Worm (Caenorhabditis elegans) whole organism, midembryonic: ENCODE measurements around the gene K01D12.9.

ENCODE experiments used
- T22C8.4 ChIP-seq: fragments of 200-800 bp; sonication (Bioruptor generic); IDR thresholded peaks from 2 replicates; pipeline ENCODE4 v1.3.6; 2022; ENCODE audit warnings: missing genetic modification characterization, missing compliant biosample characterization
- cog-1 ChIP-seq: sonication (generic microtip); optimal IDR thresholded peaks from 2 replicates; lab custom pipeline; 2016; ENCODE audit warnings: missing genetic modification characterization, missing compliant biosample characterization
- flt-1 ChIP-seq: fragments of 200-800 bp; sonication (Bioruptor generic); IDR thresholded peaks from 2 replicates; pipeline ENCODE4 v1.3.6; 2022; ENCODE audit warnings: missing genetic modification characterization, missing compliant biosample characterization
- klf-2 ChIP-seq: fragments of 200-800 bp; sonication (Bioruptor generic); conservative IDR thresholded peaks from 2 replicates; pipeline ENCODE4 v1.3.6; 2022; ENCODE audit warnings: missing genetic modification reagents, missing genetic modification characterization, missing compliant biosample characterization
- med-1 ChIP-seq: sonication (generic microtip); optimal IDR thresholded peaks from 2 replicates; lab custom pipeline; 2017; ENCODE audit warnings: missing genetic modification characterization, mild to moderate bottlenecking, missing compliant biosample characterization, antibody characterized with exemption, missing genetic modification reagents; ENCODE audit not compliant: insufficient read depth
- ref-1 ChIP-seq: fragments of 200-800 bp; sonication (Bioruptor generic); conservative IDR thresholded peaks from 2 replicates; pipeline ENCODE4 v1.3.6; 2022; ENCODE audit warnings: missing genetic modification reagents, missing genetic modification characterization, missing compliant biosample characterization
- tab-1 ChIP-seq: fragments of 200-800 bp; sonication (Bioruptor generic); IDR thresholded peaks from 2 replicates; pipeline ENCODE4 v1.3.6; 2022; ENCODE audit warnings: missing genetic modification characterization, missing compliant biosample characterization
- ztf-23 ChIP-seq: fragments of 200-800 bp; sonication (Bioruptor generic); IDR thresholded peaks from 2 replicates; pipeline ENCODE4 v1.3.6; 2022; ENCODE audit warnings: missing genetic modification reagents, missing genetic modification characterization, missing compliant biosample characterization
- ztf-29 ChIP-seq: fragments of 200-800 bp; sonication (Bioruptor generic); IDR thresholded peaks from 2 replicates; pipeline ENCODE4 v1.3.6; 2022; ENCODE audit warnings: missing genetic modification reagents, missing genetic modification characterization, missing compliant biosample characterization

K01D12.9 gene

DNA sequence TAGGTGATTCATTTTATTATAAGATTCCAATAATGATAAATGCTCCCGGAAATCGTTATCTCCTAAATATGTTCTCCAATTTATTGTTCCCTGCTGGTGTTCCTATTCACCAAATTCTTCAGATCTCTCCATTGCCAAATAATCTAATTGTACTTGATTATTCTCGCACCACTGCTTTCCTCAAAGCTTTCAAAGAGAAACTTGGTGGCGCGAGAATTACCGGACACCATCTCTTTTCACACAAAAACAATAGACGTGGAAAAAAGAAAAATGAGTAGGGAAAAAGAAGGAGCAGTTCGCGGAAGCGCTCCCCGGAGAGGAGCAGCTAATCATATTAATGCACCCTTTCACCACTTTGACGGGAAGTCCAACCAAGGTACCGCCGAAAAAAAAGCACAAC is 16.9 kb upstream of the K01D12.9 start:
- TF ChIP-seq T22C8.4 (GFP tag; lab: Robert Waterston, UW) (no peak), tab-1 (GFP tag; lab: Robert Waterston, UW) (no peak), med-1 (GFP tag; lab: Kevin White, UChicago) (no peak), flt-1 (GFP tag; lab: Robert Waterston, UW) (no peak), ztf-29 (no peak), ztf-23 (GFP tag; lab: Robert Waterston, UW) (no peak), cog-1 (tag; lab: Kevin White, UChicago) (no peak), ref-1 (GFP tag; lab: Robert Waterston, UW) (no peak), klf-2 (GFP tag; lab: Robert Waterston, UW) (no peak)

DNA sequence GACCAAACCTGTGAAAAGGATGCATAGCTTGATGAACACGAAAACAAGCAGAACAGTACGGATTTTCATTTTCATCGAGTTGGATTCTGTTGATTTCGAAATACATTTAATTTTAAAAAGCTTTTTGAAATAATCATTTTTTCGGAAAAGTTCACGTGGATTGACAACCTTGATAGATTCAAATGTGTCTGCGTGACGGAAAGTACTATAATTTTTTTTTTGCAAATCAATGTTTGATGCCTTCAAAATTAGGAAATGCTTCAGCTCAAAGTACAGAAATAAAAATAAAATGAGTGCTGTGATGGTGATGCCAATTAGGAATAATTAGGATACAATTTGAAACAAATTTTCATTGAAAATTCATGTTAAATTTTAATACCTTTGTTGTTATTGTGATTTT is 16.4 kb upstream of the K01D12.9 start, which contains the start of gene C54D10.4:
C54D10.4 (minus strand) TSS at position 101 of the 400 bp plus-strand sequence.
- TF ChIP-seq klf-2 (GFP tag; lab: Robert Waterston, UW) (no peak), ref-1 (GFP tag; lab: Robert Waterston, UW) (no peak), med-1 (GFP tag; lab: Kevin White, UChicago) (no peak), tab-1 (GFP tag; lab: Robert Waterston, UW) (no peak), cog-1 (tag; lab: Kevin White, UChicago) (no peak), flt-1 (GFP tag; lab: Robert Waterston, UW) (no peak), T22C8.4 (GFP tag; lab: Robert Waterston, UW) (no peak), ztf-29 (no peak), ztf-23 (GFP tag; lab: Robert Waterston, UW) (no peak)

- no peak for TF ChIP-seq med-1 (GFP tag; lab: Kevin White, UChicago)
- TF ChIP-seq tab-1 (GFP tag; lab: Robert Waterston, UW), result no peak
- TF ChIP-seq flt-1 (GFP tag; lab: Robert Waterston, UW), result no peak
- TF ChIP-seq ztf-29, result no peak
- TF ChIP-seq cog-1 (tag; lab: Kevin White, UChicago), result no peak
- no peak for TF ChIP-seq klf-2 (GFP tag; lab: Robert Waterston, UW)
- no peak for TF ChIP-seq ztf-23 (GFP tag; lab: Robert Waterston, UW)
- no peak for TF ChIP-seq ref-1 (GFP tag; lab: Robert Waterston, UW)
- TF ChIP-seq T22C8.4 (GFP tag; lab: Robert Waterston, UW), result no peak
These were observed 13.8 kb upstream of the K01D12.9 start, which contains the start of gene C54D10.3 for ce11 chrV:12418292-12418691. Gene C54D10.3, plus strand, starts transcription at chrV:12418592.

DNA sequence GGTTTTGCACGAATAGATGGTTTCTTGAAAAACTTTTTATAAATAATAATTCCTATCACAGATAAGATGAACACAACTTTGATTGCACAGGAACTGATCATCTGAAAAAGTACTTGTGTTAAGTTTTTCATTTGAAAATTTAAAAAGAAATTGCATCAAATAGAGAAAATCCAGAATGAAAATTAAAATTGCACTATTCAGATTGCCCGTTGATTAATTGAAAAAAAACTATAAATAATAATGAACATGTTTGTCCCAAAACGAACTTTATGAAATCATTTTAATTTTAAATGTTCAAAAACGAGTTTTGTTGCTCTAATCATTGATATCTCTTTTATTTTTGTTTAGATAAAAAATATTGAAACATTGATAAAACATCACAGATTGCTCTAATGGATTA is 12.8 kb upstream of the K01D12.9 start, which contains the start of gene cdr-3:
cdr-3 (minus strand) TSS at position 101 of the 400 bp plus-strand sequence.
- TF ChIP-seq cog-1 (tag; lab: Kevin White, UChicago), result no peak
- TF ChIP-seq ztf-23 (GFP tag; lab: Robert Waterston, UW), result no peak
- TF ChIP-seq tab-1 (GFP tag; lab: Robert Waterston, UW), result no peak
- TF ChIP-seq T22C8.4 (GFP tag; lab: Robert Waterston, UW), result no peak
- no peak for TF ChIP-seq klf-2 (GFP tag; lab: Robert Waterston, UW)
- no peak for TF ChIP-seq ref-1 (GFP tag; lab: Robert Waterston, UW)
- TF ChIP-seq flt-1 (GFP tag; lab: Robert Waterston, UW), result no peak

DNA sequence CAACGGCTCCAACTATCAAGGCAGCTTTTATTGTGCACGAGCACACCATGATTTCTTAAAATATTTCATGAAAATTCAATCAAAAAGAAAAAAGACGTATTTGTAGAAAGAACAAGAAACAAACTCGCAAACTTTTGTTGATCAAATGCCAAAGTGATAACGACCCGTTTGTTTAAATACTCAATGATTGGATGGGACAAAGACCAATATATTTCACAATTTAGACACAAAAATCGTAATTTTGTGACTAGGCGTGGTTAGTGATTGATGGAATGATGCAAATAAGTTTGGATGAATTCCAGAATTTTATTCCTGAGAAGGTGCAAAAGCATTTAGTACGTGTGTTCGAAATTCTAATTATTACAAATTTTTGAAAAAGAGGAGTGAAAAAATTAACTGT is 11.2 kb upstream of the K01D12.9 start, which contains the start of gene cdr-2:
cdr-2 (minus strand) TSS at position 54 of the 400 bp plus-strand sequence.
- no peak for TF ChIP-seq flt-1 (GFP tag; lab: Robert Waterston, UW)
- no peak for TF ChIP-seq klf-2 (GFP tag; lab: Robert Waterston, UW)
- TF ChIP-seq T22C8.4 (GFP tag; lab: Robert Waterston, UW), result no peak
- TF ChIP-seq cog-1 (tag; lab: Kevin White, UChicago), result no peak
- TF ChIP-seq ztf-23 (GFP tag; lab: Robert Waterston, UW), result no peak
- TF ChIP-seq ref-1 (GFP tag; lab: Robert Waterston, UW), result no peak
- no peak for TF ChIP-seq med-1 (GFP tag; lab: Kevin White, UChicago)
- TF ChIP-seq ztf-29, result no peak
- TF ChIP-seq tab-1 (GFP tag; lab: Robert Waterston, UW), result no peak

- TF ChIP-seq ztf-29 (no peak), cog-1 (tag; lab: Kevin White, UChicago) (no peak), T22C8.4 (GFP tag; lab: Robert Waterston, UW) (no peak), ref-1 (GFP tag; lab: Robert Waterston, UW) (no peak), flt-1 (GFP tag; lab: Robert Waterston, UW) (no peak), klf-2 (GFP tag; lab: Robert Waterston, UW) (no peak), med-1 (GFP tag; lab: Kevin White, UChicago) (no peak), tab-1 (GFP tag; lab: Robert Waterston, UW) (no peak), ztf-23 (GFP tag; lab: Robert Waterston, UW) (no peak)
These were observed 9.9 kb upstream of the K01D12.9 start for ce11 chrV:12414362-12414761.

- no peak for TF ChIP-seq flt-1 (GFP tag; lab: Robert Waterston, UW)
- TF ChIP-seq ref-1 (GFP tag; lab: Robert Waterston, UW), result no peak
- TF ChIP-seq ztf-23 (GFP tag; lab: Robert Waterston, UW), result no peak
- TF ChIP-seq cog-1 (tag; lab: Kevin White, UChicago), result no peak
- no peak for TF ChIP-seq med-1 (GFP tag; lab: Kevin White, UChicago)
These were observed 9.2 kb upstream of the K01D12.9 start, which contains the start of gene cdr-6 for ce11 chrV:12413651-12414114. Gene cdr-6, minus strand, starts transcription at chrV:12413701.

DNA sequence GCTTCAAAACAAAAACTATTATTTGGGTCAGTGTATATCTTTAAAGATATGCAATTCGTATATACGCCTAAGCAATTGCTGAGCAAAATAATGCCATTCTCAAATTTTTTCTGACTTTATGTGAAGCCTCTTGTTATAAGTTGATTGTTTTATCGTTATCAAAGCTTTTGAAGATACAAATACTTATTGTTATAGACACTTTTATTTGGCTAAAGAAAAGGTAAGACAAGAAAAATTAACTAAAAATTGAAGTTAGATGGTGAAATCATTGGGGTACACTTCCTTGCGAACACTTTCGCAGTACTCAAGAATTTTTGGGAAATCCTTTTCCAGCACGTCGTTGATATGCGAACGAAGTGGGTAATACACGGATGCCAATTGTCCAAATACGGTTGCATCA is 7.9 kb upstream of the K01D12.9 start:
- TF ChIP-seq tab-1 (GFP tag; lab: Robert Waterston, UW) (no peak), ref-1 (GFP tag; lab: Robert Waterston, UW) (no peak), T22C8.4 (GFP tag; lab: Robert Waterston, UW) (no peak), klf-2 (GFP tag; lab: Robert Waterston, UW) (no peak), flt-1 (GFP tag; lab: Robert Waterston, UW) (no peak)

DNA sequence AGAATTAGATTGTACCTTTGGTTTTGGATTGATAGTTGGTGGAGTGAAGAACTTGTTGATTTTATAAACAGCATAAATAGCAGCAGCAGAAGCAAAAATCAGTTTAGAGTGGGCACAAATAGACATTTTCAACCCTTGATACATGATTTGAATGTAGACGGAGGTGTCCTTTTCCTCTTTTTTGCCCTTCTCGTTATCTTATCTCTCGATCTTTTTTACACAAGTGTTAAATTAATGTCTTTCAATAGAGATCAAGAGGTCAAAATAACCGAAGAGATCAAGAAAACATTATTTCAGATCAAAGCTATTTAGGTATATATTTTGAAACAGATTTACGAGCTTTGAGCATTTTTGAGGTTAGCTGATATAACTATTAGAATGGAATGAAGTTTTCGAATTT is 7.5 kb upstream of the K01D12.9 start, which contains the start of gene cdr-7:
cdr-7 (minus strand) TSS at position 205 of the 400 bp plus-strand sequence.
- TF ChIP-seq med-1 (GFP tag; lab: Kevin White, UChicago), result no peak
- TF ChIP-seq flt-1 (GFP tag; lab: Robert Waterston, UW), result no peak
- TF ChIP-seq T22C8.4 (GFP tag; lab: Robert Waterston, UW), result no peak
- TF ChIP-seq ztf-29, result no peak
- TF ChIP-seq ztf-23 (GFP tag; lab: Robert Waterston, UW), result no peak
- no peak for TF ChIP-seq tab-1 (GFP tag; lab: Robert Waterston, UW)
- TF ChIP-seq ref-1 (GFP tag; lab: Robert Waterston, UW), result no peak
- TF ChIP-seq cog-1 (tag; lab: Kevin White, UChicago), result no peak
